Fruit fly (Drosophila melanogaster): ENCODE results near the gene Cpr65Ec.
A peak's percentile ranks its signal among the peaks of the same experiment; 100 is the strongest.

Gene Cpr65Ec

dm6 chr3L:7090764-7091163 is 2.2 kb upstream of the Cpr65Ec start (continued):
- TF ChIP-seq fd96Cb (tag; optimal IDR thresholded peaks at IDR 0.05) (peak; percentile 70), crc (GFP tag; optimal IDR thresholded peaks at IDR 0.05) (peak; percentile 41), gt (GFP tag; IDR thresholded peaks at IDR 0.05) (no peak), CG31365 (tag; optimal IDR thresholded peaks at IDR 0.05) (peak; percentile 9), CG1832 (GFP tag; optimal IDR thresholded peaks at IDR 0.05) (no peak), CG4424 (GFP tag; optimal IDR thresholded peaks at IDR 0.05) (peak; percentile 69), HHEX (GFP tag; optimal IDR thresholded peaks at IDR 0.05) (peak; percentile 70), dpn (GFP tag; optimal IDR thresholded peaks at IDR 0.05) (peak; percentile 57 to 74), Bteb2 (GFP tag; optimal IDR thresholded peaks at IDR 0.05) (no peak), H15 (GFP tag; IDR thresholded peaks at IDR 0.05) (peak; percentile 78), CG13287 (GFP tag; IDR thresholded peaks at IDR 0.05; ENCODE audit: partially characterized antibody) (no peak), slp2 (GFP tag; optimal IDR thresholded peaks at IDR 0.05) (no peak), z (GFP tag; IDR thresholded peaks at IDR 0.05) (no peak), ash1 (GFP tag; optimal IDR thresholded peaks at IDR 0.05) (no peak), CG2120 (GFP tag; optimal IDR thresholded peaks at IDR 0.05) (peak; percentile 29), org-1 (GFP tag; optimal IDR thresholded peaks at IDR 0.05) (peak; percentile 52), bowl (GFP tag; IDR thresholded peaks at IDR 0.05) (no peak), CG4707 (GFP tag; optimal IDR thresholded peaks at IDR 0.05) (no peak), lbe (GFP tag; optimal IDR thresholded peaks at IDR 0.05) (no peak), chn (GFP tag; optimal IDR thresholded peaks at IDR 0.05) (peak; percentile 23), salm (tag; optimal IDR thresholded peaks at IDR 0.05) (peak; percentile 53), kah (GFP tag; optimal IDR thresholded peaks at IDR 0.05) (peak; percentile 68), lov (optimal IDR thresholded peaks at IDR 0.05) (no peak), lov (GFP tag; IDR thresholded peaks at IDR 0.05) (0 out of 3 replicates have a peak, but pooled peaks have one; percentile 29), emc (GFP tag; optimal IDR thresholded peaks at IDR 0.05) (no peak), CG17829 (tag; optimal IDR thresholded peaks at IDR 0.05) (peak; percentile 77), ato (GFP tag; IDR thresholded peaks at IDR 0.05; ENCODE audit: partially characterized antibody) (no peak), Abd-B (GFP tag; optimal IDR thresholded peaks at IDR 0.05) (peak; percentile 74), CG6654 (GFP tag; optimal IDR thresholded peaks at IDR 0.05) (no peak), Optix (GFP tag; IDR thresholded peaks at IDR 0.05) (peak; percentile 56; the same call in 2 of the 3 replicates), BEAF-32 (GFP tag; optimal IDR thresholded peaks at IDR 0.05) (no peak), sug (tag; optimal IDR thresholded peaks at IDR 0.05) (no peak), rib (GFP tag; IDR thresholded peaks at IDR 0.05) (no peak), D19B (GFP tag; optimal IDR thresholded peaks at IDR 0.05) (no peak), ap (GFP tag; IDR thresholded peaks at IDR 0.05) (peak; percentile 60), bbx (GFP tag; IDR thresholded peaks at IDR 0.05; ENCODE audit: partially characterized antibody) (no peak), Rfx (GFP tag; IDR thresholded peaks at IDR 0.05) (peak; percentile 71), CG6791 (GFP tag; IDR thresholded peaks at IDR 0.05; ENCODE audit: partially characterized antibody) (no peak), Dad (GFP tag; optimal IDR thresholded peaks at IDR 0.05) (peak; percentile 64), HmgZ (tag; optimal IDR thresholded peaks at IDR 0.05) (no peak), btn (GFP tag; optimal IDR thresholded peaks at IDR 0.05) (peak; percentile 54), CG7357 (GFP tag; IDR thresholded peaks at IDR 0.05) (peak; percentile 65; the same call in 2 of the 3 replicates), Rx (GFP tag; IDR thresholded peaks at IDR 0.05) (peak; percentile 67), dati (GFP tag; IDR thresholded peaks at IDR 0.05) (peak; percentile 31; the same call in 1 of the 2 replicates), Elba2 (GFP tag; optimal IDR thresholded peaks at IDR 0.05) (no peak), Oli (tag; optimal IDR thresholded peaks at IDR 0.05) (peak; percentile 67), CG3726 (GFP tag; IDR thresholded peaks at IDR 0.05) (peak; percentile 80), al (GFP tag; IDR thresholded peaks at IDR 0.05) (peak; percentile 34; the same call in 1 of the 2 replicates), Poxn (GFP tag; IDR thresholded peaks at IDR 0.05) (no peak), CG30403 (GFP tag; optimal IDR thresholded peaks at IDR 0.05) (peak; percentile 60), CG11696 (GFP tag; IDR thresholded peaks at IDR 0.05) (peak; percentile 45; the same call in 1 of the 2 replicates), CG34422 (GFP tag; IDR thresholded peaks at IDR 0.05) (peak; percentile 75; the same call in 2 of the 3 replicates)

Measured in whole organism, embryonic.